Worm (Caenorhabditis elegans): Measurements from ENCODE around the gene Y54G2A.13.

ce11 chrIV:2770835-2771234 lies 48.7 kb downstream of the Y54G2A.13 start:
- TF ChIP-seq med-1 (GFP tag; optimal IDR thresholded peaks at IDR 0.05; ENCODE audit: insufficient read depth): no peak
- TF ChIP-seq flt-1 (GFP tag; IDR thresholded peaks at IDR 0.05): no peak
- TF ChIP-seq tab-1 (GFP tag; IDR thresholded peaks at IDR 0.05): no peak
